Fruit fly (Drosophila melanogaster) whole organism, embryonic: ENCODE results near the gene CG33286.

Experiments used
- Atf-2 ChIP-seq: fragments of 200-800 bp; sonication (Bioruptor generic); optimal IDR thresholded peaks from 2 replicates; lab custom pipeline; 2016; ENCODE audit warnings: missing biosample characterization, missing genetic modification characterization
- Awh ChIP-seq: fragments of 200-800 bp; sonication (Bioruptor generic); IDR thresholded peaks from 2 replicates; pipeline ENCODE4, ENCODE4 v1.3.6; 2022; ENCODE audit warnings: missing biosample characterization, missing genetic modification characterization
- Blimp-1 ChIP-seq: fragments of 200-800 bp; sonication (Bioruptor generic); optimal IDR thresholded peaks from 3 replicates; lab custom pipeline; 2018; ENCODE audit warnings: missing biosample characterization, missing genetic modification characterization, mild to moderate bottlenecking, moderate library complexity, missing genetic modification reagents
- CG11247 ChIP-seq: fragments of 200-800 bp; sonication (Bioruptor generic); IDR thresholded peaks from 2 replicates; pipeline ENCODE4 v1.3.6; 2022; ENCODE audit warnings: missing biosample characterization, missing genetic modification characterization
- CG11695 ChIP-seq: fragments of 200-800 bp; sonication (Bioruptor generic); IDR thresholded peaks from 3 replicates; pipeline ENCODE4 v1.3.6; 2022; ENCODE audit warnings: missing biosample characterization, missing genetic modification characterization
- CG12236 ChIP-seq: fragments of 200-800 bp; sonication (Bioruptor generic); optimal IDR thresholded peaks from 2 replicates; lab custom pipeline; 2016; ENCODE audit warnings: missing biosample characterization, missing genetic modification characterization
- CG15073 ChIP-seq: fragments of 200-800 bp; sonication (Bioruptor generic); optimal IDR thresholded peaks from 2 replicates; lab custom pipeline; 2016; ENCODE audit warnings: missing biosample characterization, missing genetic modification characterization
- CG1602 ChIP-seq: fragments of 200-800 bp; sonication (Bioruptor generic); optimal IDR thresholded peaks from 3 replicates; lab custom pipeline; 2016; ENCODE audit warnings: missing biosample characterization, missing genetic modification characterization
- CG1647 ChIP-seq: fragments of 200-800 bp; sonication (Bioruptor generic); optimal IDR thresholded peaks from 3 replicates; lab custom pipeline; 2016; ENCODE audit warnings: missing biosample characterization, missing genetic modification characterization
- CG17361 ChIP-seq: fragments of 200-800 bp; sonication (Bioruptor generic); IDR thresholded peaks from 3 replicates; pipeline ENCODE4 v1.3.6; 2022; ENCODE audit warnings: missing biosample characterization, missing genetic modification characterization
- CG17829 ChIP-seq: fragments of 200-800 bp; optimal IDR thresholded peaks from 2 replicates; lab custom pipeline; 2019; ENCODE audit warnings: missing biosample characterization, mild to moderate bottlenecking, missing genetic modification characterization, moderate library complexity
- CG1792 ChIP-seq: fragments of 200-800 bp; sonication (Bioruptor generic); optimal IDR thresholded peaks from 2 replicates; lab custom pipeline; 2016; ENCODE audit warnings: missing biosample characterization, missing genetic modification characterization
- CG18619 ChIP-seq: fragments of 200-800 bp; sonication (Bioruptor generic); optimal IDR thresholded peaks from 3 replicates; lab custom pipeline; 2017; ENCODE audit warnings: missing biosample characterization, mild to moderate bottlenecking, missing genetic modification characterization
- CG2202 ChIP-seq: fragments of 200-800 bp; sonication (Bioruptor generic); optimal IDR thresholded peaks from 2 replicates; lab custom pipeline; 2018; ENCODE audit warnings: missing biosample characterization, mild to moderate bottlenecking, missing genetic modification characterization
- CG2712 ChIP-seq: fragments of 200-800 bp; optimal IDR thresholded peaks from 3 replicates; lab custom pipeline; 2019; ENCODE audit warnings: missing biosample characterization, mild to moderate bottlenecking, missing genetic modification characterization, moderate library complexity
- CG32772 ChIP-seq: fragments of 200-800 bp; sonication (Bioruptor generic); IDR thresholded peaks from 2 replicates; pipeline ENCODE4 v1.3.6; 2022; ENCODE audit warnings: missing biosample characterization, missing genetic modification characterization
- CG33557 ChIP-seq: fragments of 200-800 bp; sonication (Bioruptor generic); optimal IDR thresholded peaks from 2 replicates; lab custom pipeline; 2019; ENCODE audit warnings: missing biosample characterization, mild to moderate bottlenecking, missing genetic modification characterization, moderate library complexity
- CG3838 ChIP-seq: fragments of 200-800 bp; sonication (Bioruptor generic); optimal IDR thresholded peaks from 3 replicates; lab custom pipeline; 2016; ENCODE audit warnings: missing biosample characterization, missing genetic modification characterization
- CG3847 ChIP-seq: fragments of 200-800 bp; sonication (Bioruptor generic); IDR thresholded peaks from 2 replicates; pipeline ENCODE4 v1.3.6; 2022; ENCODE audit warnings: missing biosample characterization, missing genetic modification characterization
- CG7556 ChIP-seq: fragments of 200-800 bp; sonication (Bioruptor generic); optimal IDR thresholded peaks from 2 replicates; lab custom pipeline; 2017; ENCODE audit warnings: missing biosample characterization, mild to moderate bottlenecking, missing genetic modification characterization
- CG7839 ChIP-seq: fragments of 200-800 bp; sonication (Bioruptor generic); optimal IDR thresholded peaks from 3 replicates; lab custom pipeline; 2018; ENCODE audit warnings: missing biosample characterization, mild to moderate bottlenecking, missing genetic modification characterization, moderate library complexity
- CG8388 ChIP-seq: fragments of 200-800 bp; sonication (Bioruptor generic); optimal IDR thresholded peaks from 2 replicates; lab custom pipeline; 2019; ENCODE audit warnings: missing biosample characterization, mild to moderate bottlenecking, missing genetic modification characterization, moderate library complexity
- CoRest ChIP-seq: fragments of 200-800 bp; sonication (Bioruptor generic); optimal IDR thresholded peaks from 3 replicates; lab custom pipeline; 2018; ENCODE audit warnings: missing biosample characterization, mild to moderate bottlenecking, missing genetic modification characterization, moderate library complexity
- Dad ChIP-seq: fragments of 200-800 bp; sonication (Bioruptor generic); optimal IDR thresholded peaks from 3 replicates; lab custom pipeline; 2016; ENCODE audit warnings: missing biosample characterization, missing genetic modification characterization
- Eip74EF ChIP-seq, 2 experiments: fragments of 200-800 bp in 1 of 2; fragments of >200 bp in 1 of 2; sonication (Bioruptor generic) in 1 of 2; optimal IDR thresholded peaks; 2 replicates each; lab custom pipeline; 2017 to 2019; ENCODE audit warnings: missing biosample characterization in 2 of 2, missing genetic modification characterization in 2 of 2, mild to moderate bottlenecking in 1 of 2, moderate library complexity in 1 of 2
- Ets65A ChIP-seq: fragments of 200-800 bp; sonication (Bioruptor generic); peaks from one replicate; lab custom pipeline; 2016; ENCODE audit warnings: missing biosample characterization, missing genetic modification characterization
- HLH3B ChIP-seq: fragments of 200-800 bp; sonication (Bioruptor generic); IDR thresholded peaks from 2 replicates; pipeline ENCODE4 v1.3.6; 2022; ENCODE audit warnings: missing biosample characterization, missing genetic modification characterization
- HLH4C ChIP-seq: fragments of 200-800 bp; sonication (Bioruptor generic); IDR thresholded peaks from 3 replicates; pipeline ENCODE4 v1.3.6; 2022; ENCODE audit warnings: missing biosample characterization, missing genetic modification characterization; ENCODE audit not compliant: partially characterized antibody
- Hr51 ChIP-seq, 2 experiments: fragments of 200-800 bp; sonication (Bioruptor generic); optimal IDR thresholded peaks; 2 replicates in 1 of 2; 3 replicates in 1 of 2; lab custom pipeline; 2016 to 2018; ENCODE audit warnings: missing biosample characterization in 2 of 2, missing genetic modification characterization in 2 of 2, mild to moderate bottlenecking in 1 of 2, moderate library complexity in 1 of 2
- Hsf ChIP-seq: fragments of 200-800 bp; sonication (Bioruptor generic); optimal IDR thresholded peaks from 3 replicates; lab custom pipeline; 2016; ENCODE audit warnings: missing biosample characterization, missing genetic modification characterization
- NC2α ChIP-seq: fragments of 200-800 bp; sonication (Bioruptor generic); optimal IDR thresholded peaks from 2 replicates; lab custom pipeline; 2016; ENCODE audit warnings: missing biosample characterization, missing genetic modification characterization
- NC2β ChIP-seq: fragments of 200-800 bp; sonication (Bioruptor generic); optimal IDR thresholded peaks from 2 replicates; lab custom pipeline; 2016; ENCODE audit warnings: missing biosample characterization, missing genetic modification characterization
- PHDP ChIP-seq: fragments of 200-800 bp; sonication (Bioruptor generic); optimal IDR thresholded peaks from 3 replicates; lab custom pipeline; 2018; ENCODE audit warnings: missing biosample characterization, mild to moderate bottlenecking, missing genetic modification characterization, moderate library complexity
- Pdp1 ChIP-seq, 2 experiments: fragments of 200-800 bp; sonication (Bioruptor generic); optimal IDR thresholded peaks; 3 replicates each; lab custom pipeline; 2016; ENCODE audit warnings: missing biosample characterization in 2 of 2, missing genetic modification characterization in 2 of 2, mild to moderate bottlenecking in 1 of 2, moderate library complexity in 1 of 2
- Sox102F ChIP-seq: fragments of 200-800 bp; sonication (Bioruptor generic); optimal IDR thresholded peaks from 2 replicates; lab custom pipeline; 2018; ENCODE audit warnings: missing biosample characterization, mild to moderate bottlenecking, missing genetic modification characterization, moderate library complexity
- Xrp1 ChIP-seq: fragments of 200-800 bp; sonication (Bioruptor generic); IDR thresholded peaks from 2 replicates; pipeline ENCODE4 v1.3.6; 2022; ENCODE audit warnings: missing biosample characterization, missing genetic modification characterization
- ato ChIP-seq: fragments of 200-800 bp; sonication (Bioruptor generic); IDR thresholded peaks from 2 replicates; pipeline ENCODE4 v1.3.6; 2022; ENCODE audit warnings: missing biosample characterization, missing genetic modification characterization; ENCODE audit not compliant: partially characterized antibody
- dati ChIP-seq: fragments of 200-800 bp; sonication (Bioruptor generic); IDR thresholded peaks from 2 replicates; pipeline ENCODE4 v1.3.6; 2022; ENCODE audit warnings: missing biosample characterization, missing genetic modification characterization
- gt ChIP-seq: fragments of 200-800 bp; sonication (Bioruptor generic); IDR thresholded peaks from 2 replicates; pipeline ENCODE4 v1.3.6; 2022; ENCODE audit warnings: missing biosample characterization, missing genetic modification characterization
- ind ChIP-seq: fragments of 200-800 bp; sonication (Bioruptor generic); optimal IDR thresholded peaks from 3 replicates; lab custom pipeline; 2016; ENCODE audit warnings: missing biosample characterization, missing genetic modification characterization
- jing ChIP-seq: fragments of 200-800 bp; sonication (Bioruptor generic); optimal IDR thresholded peaks from 2 replicates; lab custom pipeline; 2018; ENCODE audit warnings: missing biosample characterization, mild to moderate bottlenecking, missing genetic modification characterization
- lab ChIP-seq: fragments of 200-800 bp; sonication (Bioruptor generic); optimal IDR thresholded peaks from 3 replicates; lab custom pipeline; 2017; ENCODE audit warnings: missing biosample characterization, missing genetic modification characterization, mild to moderate bottlenecking, moderate library complexity, missing genetic modification reagents
- phol ChIP-seq: fragments of 200-800 bp; sonication (Bioruptor generic); optimal IDR thresholded peaks from 3 replicates; lab custom pipeline; 2018; ENCODE audit warnings: missing biosample characterization, mild to moderate bottlenecking, missing genetic modification characterization, moderate library complexity
- psq ChIP-seq: fragments of 200-800 bp; sonication (Bioruptor generic); optimal IDR thresholded peaks from 2 replicates; lab custom pipeline; 2017; ENCODE audit warnings: missing biosample characterization, missing genetic modification characterization
- ro ChIP-seq: fragments of 200-800 bp; sonication (Bioruptor generic); IDR thresholded peaks from 2 replicates; pipeline ENCODE4 v1.3.6; 2022; ENCODE audit warnings: missing biosample characterization, missing genetic modification characterization
- schlank ChIP-seq: fragments of 200-800 bp; sonication (Bioruptor generic); optimal IDR thresholded peaks from 2 replicates; lab custom pipeline; 2018; ENCODE audit warnings: missing biosample characterization, mild to moderate bottlenecking, missing genetic modification characterization
- sens-2 ChIP-seq: fragments of 200-800 bp; sonication (Bioruptor generic); IDR thresholded peaks from 2 replicates; pipeline ENCODE4 v1.3.6; 2022; ENCODE audit warnings: missing biosample characterization, missing genetic modification characterization
- tin ChIP-seq: fragments of 200-800 bp; sonication (Bioruptor generic); optimal IDR thresholded peaks from 3 replicates; lab custom pipeline; 2016; ENCODE audit warnings: missing biosample characterization, missing genetic modification characterization
- trh ChIP-seq: fragments of 200-800 bp; sonication (Bioruptor generic); optimal IDR thresholded peaks from 2 replicates; lab custom pipeline; 2016; ENCODE audit warnings: missing biosample characterization, missing genetic modification characterization
- zfh1 ChIP-seq: fragments of 200-800 bp; sonication (Bioruptor generic); IDR thresholded peaks from 3 replicates; pipeline ENCODE4 v1.3.6; 2022; ENCODE audit warnings: missing biosample characterization, missing genetic modification characterization

Gene CG33286

dm6 chr3L:20923030-20923591 is 51.4 kb downstream of the CG33286 start (continued):
- peak; percentile 71 for TF ChIP-seq Sox102F (GFP tag; lab: Kevin White, UChicago)
- no peak for TF ChIP-seq schlank (tag; lab: Kevin White, UChicago)
- no peak for TF ChIP-seq gt (GFP tag; lab: Robert Waterston, UW)
- peak; percentile 63 for TF ChIP-seq phol (tag; lab: Kevin White, UChicago)
- TF ChIP-seq CG1647 (GFP tag; lab: Kevin White, UChicago) = peak; percentile 22
- peak; percentile 82 for TF ChIP-seq CG17829 (tag; lab: Kevin White, UChicago)
- peak; percentile 33; the same call in 1 of the 3 replicates for TF ChIP-seq CG17361 (GFP tag; lab: Robert Waterston, UW)
- TF ChIP-seq CG33557 (GFP tag; lab: Kevin White, UChicago) = peak; percentile 5
- no peak for TF ChIP-seq CG3847 (GFP tag; lab: Robert Waterston, UW)
- TF ChIP-seq HLH4C (GFP tag; lab: Robert Waterston, UW) = no peak
- peak in 1 of 2 experiments; percentile 38 for TF ChIP-seq Pdp1 (GFP tag; optimal IDR thresholded peaks at IDR 0.05; lab: Kevin White, UChicago)
- peak; percentile 23 for TF ChIP-seq Atf-2
- 0 out of 2 replicates have a peak, but pooled peaks have one; percentile 26 for TF ChIP-seq Awh
- TF ChIP-seq Hsf (GFP tag; lab: Kevin White, UChicago) = peak; percentile 52
- TF ChIP-seq Xrp1 (GFP tag; lab: Robert Waterston, UW) = peak; percentile 81
- no peak for TF ChIP-seq Eip74EF (GFP tag; optimal IDR thresholded peaks at IDR 0.05; lab: Kevin White, UChicago)
- TF ChIP-seq NC2β (GFP tag; lab: Kevin White, UChicago) = peak; percentile 44
- TF ChIP-seq tin = peak; percentile 50
- peak; percentile 43; the same call in 1 of the 3 replicates for TF ChIP-seq CG11695 (GFP tag; lab: Robert Waterston, UW)
- TF ChIP-seq CG2202 (tag; lab: Kevin White, UChicago) = peak; percentile 59
- TF ChIP-seq jing (GFP tag; lab: Kevin White, UChicago) = peak; percentile 34
- no peak; the same call in 1 of the 2 replicates for TF ChIP-seq ro
- TF ChIP-seq Ets65A (GFP tag; lab: Kevin White, UChicago) = peak; percentile 60
- TF ChIP-seq CG32772 (GFP tag; lab: Robert Waterston, UW) = peak; percentile 46; the same call in 1 of the 2 replicates
- TF ChIP-seq CG12236 (GFP tag; lab: Kevin White, UChicago) = peak; percentile 28
- TF ChIP-seq CoRest = peak; percentile 38
- TF ChIP-seq Hr51 (GFP tag; optimal IDR thresholded peaks at IDR 0.05; lab: Kevin White, UChicago) = peak in 1 of 2 experiments; percentile 37
- TF ChIP-seq CG3838 (GFP tag; lab: Kevin White, UChicago) = no peak
- peak; percentile 54 for TF ChIP-seq CG7839
- TF ChIP-seq CG2712 (tag; lab: Kevin White, UChicago) = peak; percentile 79
- TF ChIP-seq ind (GFP tag; lab: Kevin White, UChicago) = peak; percentile 10
- TF ChIP-seq HLH3B (GFP tag; lab: Robert Waterston, UW) = peak; percentile 32; the same call in 1 of the 2 replicates
- TF ChIP-seq zfh1 = peak; percentile 79; the same call in 2 of the 3 replicates
- TF ChIP-seq CG1792 (GFP tag; lab: Kevin White, UChicago) = no peak
- TF ChIP-seq PHDP (tag; lab: Kevin White, UChicago) = peak; percentile 32
- TF ChIP-seq Blimp-1 (GFP tag; lab: Kevin White, UChicago) = peak; percentile 69
- TF ChIP-seq CG7556 (GFP tag; lab: Kevin White, UChicago) = peak; percentile 21
- TF ChIP-seq ato (GFP tag; lab: Robert Waterston, UW) = no peak
- TF ChIP-seq trh (GFP tag; lab: Kevin White, UChicago) = peak; percentile 9
- TF ChIP-seq CG15073 (GFP tag; lab: Kevin White, UChicago) = no peak
- TF ChIP-seq Dad (GFP tag; lab: Kevin White, UChicago) = peak; percentile 7
- TF ChIP-seq CG18619 (GFP tag; lab: Kevin White, UChicago) = no peak
- peak; percentile 10; the same call in 1 of the 2 replicates for TF ChIP-seq sens-2 (GFP tag; lab: Robert Waterston, UW)
- no peak for TF ChIP-seq CG11247
- TF ChIP-seq CG1602 (GFP tag; lab: Kevin White, UChicago) = peak; percentile 30
- TF ChIP-seq dati (GFP tag; lab: Robert Waterston, UW) = no peak
- peak; percentile 6 for TF ChIP-seq lab (GFP tag; lab: Kevin White, UChicago)
- no peak for TF ChIP-seq psq (GFP tag; lab: Kevin White, UChicago)
- TF ChIP-seq NC2α = peak; percentile 18
- peak; percentile 55 for TF ChIP-seq CG8388 (GFP tag; lab: Kevin White, UChicago)
